Worm (Caenorhabditis elegans) whole organism, young adult: ENCODE measurements around the gene C17G10.6.

ENCODE experiments used
- F10E7.11 ChIP-seq: sonication (generic microtip); optimal IDR thresholded peaks from 2 replicates; lab custom pipeline; 2017; ENCODE audit warnings: mild to moderate bottlenecking, missing genetic modification characterization, moderate library complexity, missing compliant biosample characterization
- F23B12.7 ChIP-seq: sonication (generic microtip); optimal IDR thresholded peaks from 2 replicates; lab custom pipeline; 2017; ENCODE audit warnings: missing genetic modification characterization, mild to moderate bottlenecking, missing compliant biosample characterization, antibody characterized with exemption, moderate library complexity; ENCODE audit not compliant: insufficient read depth
- F33H1.4 ChIP-seq: fragments of 200-800 bp; sonication (Bioruptor generic); IDR thresholded peaks from 2 replicates; pipeline ENCODE4 v1.3.6; 2022; ENCODE audit warnings: missing genetic modification reagents, missing genetic modification characterization, missing compliant biosample characterization
- F49E8.2 ChIP-seq: sonication (generic microtip); optimal IDR thresholded peaks from 3 replicates; lab custom pipeline; 2017; ENCODE audit warnings: missing genetic modification characterization, mild to moderate bottlenecking, missing compliant biosample characterization, antibody characterized with exemption, moderate library complexity; ENCODE audit not compliant: insufficient read depth
- F57C9.4 ChIP-seq: sonication (generic microtip); optimal IDR thresholded peaks from 2 replicates; lab custom pipeline; 2017; ENCODE audit warnings: mild to moderate bottlenecking, missing genetic modification characterization, missing compliant biosample characterization
- T26A5.8 ChIP-seq: sonication (generic microtip); optimal IDR thresholded peaks from 2 replicates; lab custom pipeline; 2016; ENCODE audit warnings: missing genetic modification characterization, missing compliant biosample characterization
- Y95B8A.8 ChIP-seq: fragments of 200-800 bp; sonication (Bioruptor generic); IDR thresholded peaks from 2 replicates; pipeline ENCODE4 v1.3.6; 2022; ENCODE audit warnings: missing genetic modification reagents, missing genetic modification characterization, missing compliant biosample characterization
- ZK185.1 ChIP-seq: sonication (generic microtip); optimal IDR thresholded peaks from 2 replicates; lab custom pipeline; 2016; ENCODE audit warnings: mild to moderate bottlenecking, missing genetic modification characterization, missing compliant biosample characterization; ENCODE audit not compliant: poor library complexity, severe bottlenecking
- aptf-2 ChIP-seq: fragments of 200-800 bp; sonication (Bioruptor generic); conservative IDR thresholded peaks from 2 replicates; pipeline ENCODE4 v1.3.6; 2022; ENCODE audit warnings: missing genetic modification reagents, missing genetic modification characterization, missing compliant biosample characterization
- atf-7 ChIP-seq: sonication (generic microtip); optimal IDR thresholded peaks from 2 replicates; lab custom pipeline; 2017; ENCODE audit warnings: mild to moderate bottlenecking, missing genetic modification characterization, missing compliant biosample characterization
- athp-1 ChIP-seq: sonication (generic microtip); optimal IDR thresholded peaks from 2 replicates; lab custom pipeline; 2017; ENCODE audit warnings: mild to moderate bottlenecking, missing genetic modification characterization, missing compliant biosample characterization
- attf-3 ChIP-seq: fragments of 200-800 bp; sonication (Bioruptor generic); conservative IDR thresholded peaks from 2 replicates; pipeline ENCODE4 v1.3.6; 2022; ENCODE audit warnings: missing genetic modification reagents, missing genetic modification characterization, missing compliant biosample characterization
- cebp-1 ChIP-seq, 2 experiments: fragments of 200-800 bp in 1 of 2; sonication (Bioruptor generic) in 1 of 2; sonication (generic microtip) in 1 of 2; IDR thresholded peaks in 1 of 2; optimal IDR thresholded peaks in 1 of 2; 2 replicates each; pipeline versions ENCODE4 v1.3.6 to Lab custom; 2017 to 2022; ENCODE audit warnings: missing compliant biosample characterization in 2 of 2, missing genetic modification characterization in 2 of 2, mild to moderate bottlenecking in 1 of 2, missing genetic modification reagents in 1 of 2, moderate library complexity in 1 of 2
- ceh-100 ChIP-seq: fragments of 200-800 bp; sonication (Bioruptor generic); IDR thresholded peaks from 2 replicates; pipeline ENCODE4 v1.3.6; 2022; ENCODE audit warnings: missing genetic modification reagents, missing genetic modification characterization, missing compliant biosample characterization
- dox-1 ChIP-seq: fragments of 200-800 bp; sonication (Bioruptor generic); IDR thresholded peaks from 2 replicates; pipeline ENCODE4 v1.3.6; 2022; ENCODE audit warnings: missing genetic modification reagents, missing genetic modification characterization, missing compliant biosample characterization
- dpl-1 ChIP-seq: fragments of 150-350 bp; optimal IDR thresholded peaks from 2 replicates; lab custom pipeline; 2014; ENCODE audit warnings: missing biosample characterization, missing genetic modification reagents, missing genetic modification characterization
- egl-44 ChIP-seq: fragments of 200-800 bp; sonication (Bioruptor generic); IDR thresholded peaks from 2 replicates; pipeline ENCODE4 v1.3.6; 2022; ENCODE audit warnings: missing genetic modification reagents, missing genetic modification characterization, missing compliant biosample characterization
- him-1 ChIP-seq: sonication (generic microtip); optimal IDR thresholded peaks from 2 replicates; lab custom pipeline; 2016; ENCODE audit warnings: missing genotype, missing genetic modification reagents, missing genetic modification characterization, missing compliant biosample characterization
- hrde-1 ChIP-seq: sonication (generic microtip); optimal IDR thresholded peaks from 2 replicates; lab custom pipeline; 2016; ENCODE audit warnings: missing genetic modification characterization, mild to moderate bottlenecking, missing compliant biosample characterization, moderate library complexity, missing genotype, missing genetic modification reagents, borderline replicate concordance
- lag-1 ChIP-seq: fragments of 200-800 bp; sonication (Bioruptor generic); IDR thresholded peaks from 2 replicates; pipeline ENCODE4 v1.3.6; 2022; ENCODE audit warnings: missing genetic modification reagents, missing genetic modification characterization, missing compliant biosample characterization
- lin-26 ChIP-seq: fragments of 200-800 bp; sonication (Bioruptor generic); IDR thresholded peaks from 2 replicates; pipeline ENCODE4 v1.3.6; 2022; ENCODE audit warnings: missing genetic modification reagents, missing genetic modification characterization, missing compliant biosample characterization
- lin-35 ChIP-seq, 3 experiments: fragments of 150-350 bp in 2 of 3; sonication (generic microtip) in 1 of 3; optimal IDR thresholded peaks; 2 replicates each; lab custom pipeline; 2014 to 2018; ENCODE audit warnings: missing biosample characterization in 3 of 3, missing genetic modification characterization in 3 of 3, missing genetic modification reagents in 3 of 3
- lin-54 ChIP-seq: fragments of 200-800 bp; sonication (Bioruptor generic); optimal IDR thresholded peaks from 2 replicates; lab custom pipeline; 2018; ENCODE audit warnings: mild to moderate bottlenecking, missing genetic modification characterization, missing compliant biosample characterization
- lir-1 ChIP-seq: fragments of 200-800 bp; sonication (Bioruptor generic); conservative IDR thresholded peaks from 2 replicates; pipeline ENCODE4 v1.3.6; 2022; ENCODE audit warnings: missing genetic modification reagents, missing genetic modification characterization, missing compliant biosample characterization
- lsl-1 ChIP-seq: fragments of 200-800 bp; sonication (Bioruptor generic); optimal IDR thresholded peaks from 2 replicates; lab custom pipeline; 2018; ENCODE audit warnings: mild to moderate bottlenecking, missing genetic modification characterization, moderate library complexity, missing compliant biosample characterization
- madf-3 ChIP-seq: fragments of 200-800 bp; sonication (Bioruptor generic); IDR thresholded peaks from 2 replicates; pipeline ENCODE4 v1.3.6; 2022; ENCODE audit warnings: missing genetic modification reagents, missing genetic modification characterization, missing compliant biosample characterization
- madf-6 ChIP-seq: fragments of 200-800 bp; sonication (Bioruptor generic); IDR thresholded peaks from 2 replicates; pipeline ENCODE4 v1.3.6; 2022; ENCODE audit warnings: missing genetic modification reagents, missing genetic modification characterization, missing compliant biosample characterization
- madf-8 ChIP-seq: fragments of 200-800 bp; sonication (Bioruptor generic); conservative IDR thresholded peaks from 2 replicates; pipeline ENCODE4 v1.3.6; 2022; ENCODE audit warnings: missing genetic modification reagents, missing genetic modification characterization, missing compliant biosample characterization
- mcd-1 ChIP-seq: fragments of 200-800 bp; sonication (Bioruptor generic); IDR thresholded peaks from 2 replicates; pipeline ENCODE4 v1.3.6; 2022; ENCODE audit warnings: missing genetic modification reagents, missing genetic modification characterization, missing compliant biosample characterization
- nfyb-1 ChIP-seq: fragments of 200-800 bp; sonication (Bioruptor generic); IDR thresholded peaks from 2 replicates; pipeline ENCODE4 v1.3.6; 2022; ENCODE audit warnings: missing genetic modification reagents, missing genetic modification characterization, missing compliant biosample characterization
- nhr-179 ChIP-seq: sonication (generic microtip); optimal IDR thresholded peaks from 2 replicates; lab custom pipeline; 2016; ENCODE audit warnings: mild to moderate bottlenecking, missing genetic modification characterization, missing compliant biosample characterization
- pbrm-1 ChIP-seq: fragments of 200-800 bp; sonication (Bioruptor generic); IDR thresholded peaks from 2 replicates; pipeline ENCODE4 v1.3.6; 2022; ENCODE audit warnings: missing genetic modification reagents, missing genetic modification characterization, missing compliant biosample characterization
- sdz-38 ChIP-seq: sonication (generic microtip); optimal IDR thresholded peaks from 2 replicates; lab custom pipeline; 2016; ENCODE audit warnings: missing genotype, missing genetic modification characterization, missing compliant biosample characterization
- snpc-1.1 ChIP-seq: sonication (generic microtip); optimal IDR thresholded peaks from 2 replicates; lab custom pipeline; 2017; ENCODE audit warnings: missing genetic modification characterization, mild to moderate bottlenecking, missing compliant biosample characterization, antibody characterized with exemption, moderate library complexity, missing genotype, missing genetic modification reagents; ENCODE audit not compliant: insufficient read depth
- snpc-4 ChIP-seq, 5 experiments: fragments of 150-350 bp in 1 of 5; sonication (generic microtip) in 4 of 5; optimal IDR thresholded peaks; 2 replicates each; lab custom pipeline; 2014 to 2018; ENCODE audit warnings: missing genetic modification characterization in 5 of 5, missing biosample characterization in 3 of 5, antibody characterized with exemption in 2 of 5, mild to moderate bottlenecking in 2 of 5, missing compliant biosample characterization in 2 of 5, missing genotype in 2 of 5, moderate library complexity in 2 of 5, missing genetic modification reagents in 1 of 5
- tbp1 ChIP-seq: fragments of 200-800 bp; sonication (Bioruptor generic); optimal IDR thresholded peaks from 2 replicates; lab custom pipeline; 2018; ENCODE audit warnings: mild to moderate bottlenecking, missing genetic modification characterization, missing compliant biosample characterization
- unc-130 ChIP-seq: sonication (generic microtip); optimal IDR thresholded peaks from 2 replicates; lab custom pipeline; 2016; ENCODE audit warnings: missing genetic modification reagents, missing genetic modification characterization, missing compliant biosample characterization
- unc-62 ChIP-seq: fragments of 150-350 bp; optimal IDR thresholded peaks from 2 replicates; lab custom pipeline; 2014; ENCODE audit warnings: missing biosample characterization, missing genetic modification reagents, missing genetic modification characterization
- ztf-25 ChIP-seq: fragments of 200-800 bp; sonication (Bioruptor generic); IDR thresholded peaks from 2 replicates; pipeline ENCODE4 v1.3.6; 2022; ENCODE audit warnings: missing genetic modification reagents, missing genetic modification characterization, missing compliant biosample characterization
- ztf-28 ChIP-seq: fragments of 200-800 bp; sonication (Bioruptor generic); IDR thresholded peaks from 2 replicates; pipeline ENCODE4 v1.3.6; 2022; ENCODE audit warnings: missing genetic modification reagents, missing genetic modification characterization, missing compliant biosample characterization
- ztf-3 ChIP-seq: fragments of 200-800 bp; sonication (Bioruptor generic); optimal IDR thresholded peaks from 2 replicates; lab custom pipeline; 2018; ENCODE audit warnings: mild to moderate bottlenecking, missing genetic modification characterization, missing compliant biosample characterization

The C17G10.6 gene

DNA sequence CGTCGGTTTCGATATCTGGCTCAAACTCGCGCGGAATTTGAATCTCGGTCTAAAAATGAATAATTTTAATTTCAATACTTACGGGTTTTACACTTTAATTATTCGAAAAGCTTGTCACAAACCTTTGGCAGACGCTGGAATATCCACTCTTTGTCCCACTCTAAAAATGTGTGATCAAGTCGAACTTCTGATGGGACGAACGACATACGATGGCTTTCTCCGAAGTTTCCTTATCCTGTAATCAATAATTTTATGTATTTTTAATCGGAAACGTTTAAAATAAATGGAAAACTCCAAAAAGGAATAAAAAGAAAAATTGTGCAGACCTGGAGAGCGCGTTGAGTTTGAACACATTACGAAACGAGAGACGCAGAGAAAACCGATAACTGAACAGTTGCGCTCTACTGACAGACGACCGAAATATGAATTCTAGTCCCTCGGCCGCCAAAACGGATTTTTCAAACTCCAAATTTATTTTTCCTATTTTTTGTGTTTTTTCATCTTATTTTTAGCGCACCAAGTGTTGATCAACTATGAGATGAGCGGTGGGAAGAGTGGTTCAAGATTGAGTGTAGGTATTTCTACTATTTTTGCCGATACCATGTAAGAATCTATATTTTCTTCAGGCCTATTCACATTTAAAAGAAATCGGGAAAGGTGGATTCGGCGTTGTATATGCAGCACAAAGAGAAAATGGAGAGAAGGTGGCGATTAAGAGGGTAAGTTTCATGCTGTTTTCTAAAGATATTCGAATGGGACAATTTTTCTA is 46.3 kb upstream of the C17G10.6 start, which contains the start of the genes sam-4, F59E12.17 and zyg-1 (continued):
- TF ChIP-seq dpl-1 (GFP tag; lab: Kevin White, UChicago) = peak; percentile 42
- 0 out of 2 replicates have a peak, but pooled peaks have one; percentile 8 for TF ChIP-seq lir-1
- peak; percentile 80; the same call in 1 of the 2 replicates for TF ChIP-seq ztf-28 (GFP tag; lab: Robert Waterston, UW)
- no peak for TF ChIP-seq unc-62 (GFP tag; lab: Kevin White, UChicago)
- TF ChIP-seq egl-44 (GFP tag; lab: Robert Waterston, UW) = 0 out of 2 replicates have a peak, but pooled peaks have one; percentile 23
- peak; percentile 67; the same call in 1 of the 2 replicates for TF ChIP-seq madf-3 (GFP tag; lab: Robert Waterston, UW)
- TF ChIP-seq sdz-38 = no peak
- TF ChIP-seq mcd-1 (GFP tag; lab: Robert Waterston, UW) = peak; percentile 85
- peak; percentile 91 for TF ChIP-seq dox-1 (GFP tag; lab: Robert Waterston, UW)
- peak; percentile 71 for TF ChIP-seq madf-6 (GFP tag; lab: Robert Waterston, UW)
- peak; percentile 80 for TF ChIP-seq F49E8.2 (tag; lab: Kevin White, UChicago)
- TF ChIP-seq aptf-2 (GFP tag; lab: Robert Waterston, UW) = peak; percentile 52; the same call in 1 of the 2 replicates
- peak in 1 of 3 experiments; percentile 64 for TF ChIP-seq lin-35 (GFP tag; optimal IDR thresholded peaks at IDR 0.05; lab: Kevin White, UChicago)
- TF ChIP-seq nfyb-1 (GFP tag; lab: Robert Waterston, UW) = peak; percentile 38; the same call in 1 of the 2 replicates
- peak; percentile 57 for TF ChIP-seq F33H1.4
- peak; percentile 34 for TF ChIP-seq madf-8 (GFP tag; lab: Robert Waterston, UW)
- 0 out of 2 replicates have a peak, but pooled peaks have one; percentile 42 for TF ChIP-seq Y95B8A.8
- TF ChIP-seq F23B12.7 (tag; lab: Kevin White, UChicago) = peak; percentile 83
- TF ChIP-seq pbrm-1 (GFP tag; lab: Robert Waterston, UW) = peak; percentile 21; the same call in 1 of the 2 replicates
- peak; percentile 53 for TF ChIP-seq attf-3 (GFP tag; lab: Robert Waterston, UW)
- no peak for TF ChIP-seq atf-7 (tag; lab: Kevin White, UChicago)
- TF ChIP-seq snpc-1.1 (tag; lab: Kevin White, UChicago) = no peak
- peak; percentile 48 for TF ChIP-seq tbp1 (GFP tag; lab: Kevin White, UChicago)
- TF ChIP-seq ceh-100 (GFP tag; lab: Robert Waterston, UW) = peak; percentile 22; the same call in 1 of the 2 replicates
- peak; percentile 46 for TF ChIP-seq ZK185.1
- TF ChIP-seq lin-54 (GFP tag; lab: Kevin White, UChicago) = peak; percentile 74
- TF ChIP-seq unc-130 (GFP tag; lab: Kevin White, UChicago) = peak; percentile 67
- TF ChIP-seq ztf-3 (GFP tag; lab: Kevin White, UChicago) = no peak
- TF ChIP-seq snpc-4 (GFP tag; optimal IDR thresholded peaks at IDR 0.05; lab: Kevin White, UChicago) = no peak
- peak; percentile 13 to 46 (median 32) for TF ChIP-seq snpc-4 (tag; optimal IDR thresholded peaks at IDR 0.05; lab: Kevin White, UChicago)
- peak; percentile 7 for TF ChIP-seq athp-1 (tag; lab: Kevin White, UChicago)
- peak; percentile 63 for TF ChIP-seq lsl-1 (GFP tag; lab: Kevin White, UChicago)

ce11 chrII:5648272-5648671 is 45.2 kb upstream of the C17G10.6 start, which contains the start of gene ddl-1:
ddl-1 (minus strand) TSS chrII:5648372.
- TF ChIP-seq lin-26 (GFP tag; lab: Robert Waterston, UW) = no peak
- no peak for TF ChIP-seq ztf-25
- no peak for TF ChIP-seq T26A5.8 (tag; lab: Kevin White, UChicago)
- no peak for TF ChIP-seq him-1 (tag; lab: Kevin White, UChicago)
- TF ChIP-seq cebp-1 (GFP tag; IDR thresholded peaks at IDR 0.05; lab: Robert Waterston, UW) = no peak
- TF ChIP-seq cebp-1 (tag; optimal IDR thresholded peaks at IDR 0.05; lab: Kevin White, UChicago) = no peak
- TF ChIP-seq F23B12.7 (tag; lab: Kevin White, UChicago) = no peak
- TF ChIP-seq lag-1 = no peak
- no peak for TF ChIP-seq F57C9.4
- TF ChIP-seq hrde-1 = no peak
- TF ChIP-seq nhr-179 = no peak
- no peak for TF ChIP-seq F10E7.11 (tag; lab: Kevin White, UChicago)
- no peak for TF ChIP-seq aptf-2 (GFP tag; lab: Robert Waterston, UW)
